Fruit fly (Drosophila melanogaster): Measurements from ENCODE around the gene CG31140.

CG31140 gene

dm6 chr3R:23939921-23940839 is 22.8 kb upstream of the CG31140 start (continued):
- TF ChIP-seq CkIIα-i1 (GFP tag; IDR thresholded peaks at IDR 0.05) (peak; percentile 35; the same call in 1 of the 2 replicates), CG32767 (GFP tag; IDR thresholded peaks at IDR 0.05) (peak; percentile 71), dimm (GFP tag; IDR thresholded peaks at IDR 0.05) (no peak), tx (GFP tag; optimal IDR thresholded peaks at IDR 0.05) (no peak), cg (GFP tag; optimal IDR thresholded peaks at IDR 0.05) (peak; percentile 36), bsh (GFP tag; optimal IDR thresholded peaks at IDR 0.05) (peak in 1 of 2 experiments; percentile 90), trh (GFP tag; optimal IDR thresholded peaks at IDR 0.05) (peak; percentile 80), klu (GFP tag; IDR thresholded peaks at IDR 0.05) (no peak), Meics (GFP tag; optimal IDR thresholded peaks at IDR 0.05) (peak; percentile 78), CG15479 (GFP tag; optimal IDR thresholded peaks at IDR 0.05) (peak; percentile 69), CG8281 (tag; optimal IDR thresholded peaks at IDR 0.05) (peak; percentile 76), prd (optimal IDR thresholded peaks at IDR 0.05) (no peak), prd (GFP tag; IDR thresholded peaks at IDR 0.05) (peak; percentile 33; the same call in 2 of the 3 replicates), Dbx (GFP tag; IDR thresholded peaks at IDR 0.05) (peak; percentile 81), CG17186 (GFP tag; optimal IDR thresholded peaks at IDR 0.05) (peak; percentile 39), lilli (GFP tag; optimal IDR thresholded peaks at IDR 0.05) (peak; percentile 52), CG32532 (GFP tag; IDR thresholded peaks at IDR 0.05) (no peak; the same call in 1 of the 2 replicates), CG31388 (GFP tag; optimal IDR thresholded peaks at IDR 0.05) (peak; percentile 14), ind (GFP tag; optimal IDR thresholded peaks at IDR 0.05) (no peak), CG3281 (GFP tag; optimal IDR thresholded peaks at IDR 0.05) (peak; percentile 79), br (optimal IDR thresholded peaks at IDR 0.05) (no peak), CG10654 (GFP tag; optimal IDR thresholded peaks at IDR 0.05) (peak; percentile 76), CTCF (GFP tag; optimal IDR thresholded peaks at IDR 0.05) (peak; percentile 30), CG15514 (GFP tag; optimal IDR thresholded peaks at IDR 0.05) (peak; percentile 80), Oaz (GFP tag; IDR thresholded peaks at IDR 0.05) (no peak), usp (GFP tag; optimal IDR thresholded peaks at IDR 0.05) (no peak), CG14014 (GFP tag; IDR thresholded peaks at IDR 0.05) (peak; percentile 91; the same call in 1 of the 2 replicates), lmd (GFP tag; IDR thresholded peaks at IDR 0.05) (no peak), gro (GFP tag; optimal IDR thresholded peaks at IDR 0.05) (no peak), CG18011 (GFP tag; optimal IDR thresholded peaks at IDR 0.05) (peak; percentile 55), pb (GFP tag; optimal IDR thresholded peaks at IDR 0.05) (no peak), zen2 (GFP tag; IDR thresholded peaks at IDR 0.05; ENCODE audit: partially characterized antibody) (no peak), ash1 (GFP tag; optimal IDR thresholded peaks at IDR 0.05) (peak; percentile 61), Abd-B (GFP tag; optimal IDR thresholded peaks at IDR 0.05) (peak; percentile 8), CG17912 (GFP tag; optimal IDR thresholded peaks at IDR 0.05) (peak; percentile 92), mld (GFP tag; IDR thresholded peaks at IDR 0.05; ENCODE audit: partially characterized antibody) (no peak), CG15269 (tag; optimal IDR thresholded peaks at IDR 0.05) (peak; percentile 64), CG3838 (GFP tag; optimal IDR thresholded peaks at IDR 0.05) (peak; percentile 76), Hr3 (GFP tag; optimal IDR thresholded peaks at IDR 0.05) (peak; percentile 28), CG31441 (GFP tag; IDR thresholded peaks at IDR 0.05) (peak; percentile 78), BtbVII (GFP tag; optimal IDR thresholded peaks at IDR 0.05) (peak; percentile 72), aop (GFP tag; IDR thresholded peaks at IDR 0.05) (no peak), dmrt99B (tag; optimal IDR thresholded peaks at IDR 0.05) (peak; percentile 78), her (GFP tag; optimal IDR thresholded peaks at IDR 0.05) (peak; percentile 20), Xbp1 (GFP tag; optimal IDR thresholded peaks at IDR 0.05) (no peak), knrl (GFP tag; IDR thresholded peaks at IDR 0.05; ENCODE audit: partially characterized antibody) (no peak), CG7372 (GFP tag; IDR thresholded peaks at IDR 0.05) (peak; percentile 38; the same call in 1 of the 2 replicates), phol (tag; optimal IDR thresholded peaks at IDR 0.05) (peak; percentile 6), CG17802 (tag; optimal IDR thresholded peaks at IDR 0.05) (peak; percentile 34), CG9609 (GFP tag; optimal IDR thresholded peaks at IDR 0.05) (no peak)

Data from whole organism, embryonic.